Fruit fly (Drosophila melanogaster): ENCODE measurements around the gene Blos3.

Blos3 gene

dm6 chr3L:18822049-18822448 lies 48.0 kb upstream of the Blos3 start (continued):
- no peak for TF ChIP-seq CG12104 (GFP tag; optimal IDR thresholded peaks at IDR 0.05)
- no peak for TF ChIP-seq pb (GFP tag; optimal IDR thresholded peaks at IDR 0.05)
- TF ChIP-seq CG6765 (GFP tag; optimal IDR thresholded peaks at IDR 0.05), result no peak

dm6 chr3L:18822450-18823220 lies 47.4 kb upstream of the Blos3 start, which contains the start of gene Cat:
Gene Cat (plus strand): TSS chr3L:18822604.
- TF ChIP-seq CG12391 (tag; optimal IDR thresholded peaks at IDR 0.05) (peak; percentile 70), ara (GFP tag; IDR thresholded peaks at IDR 0.05) (no peak), ERR (GFP tag; optimal IDR thresholded peaks at IDR 0.05) (no peak), CG3281 (GFP tag; optimal IDR thresholded peaks at IDR 0.05) (peak; percentile 23), CG3995 (GFP tag; optimal IDR thresholded peaks at IDR 0.05) (peak; percentile 38), ro (GFP tag; IDR thresholded peaks at IDR 0.05) (no peak), repo (GFP tag; optimal IDR thresholded peaks at IDR 0.05) (no peak), CG2199 (GFP tag; IDR thresholded peaks at IDR 0.05) (peak; percentile 64; the same call in 1 of the 3 replicates), Sox102F (GFP tag; optimal IDR thresholded peaks at IDR 0.05) (no peak), CG42726 (GFP tag; IDR thresholded peaks at IDR 0.05; ENCODE audit: partially characterized antibody) (peak; percentile 50; the same call in 1 of the 2 replicates), CG2120 (GFP tag; optimal IDR thresholded peaks at IDR 0.05) (peak; percentile 57), danr (GFP tag; IDR thresholded peaks at IDR 0.05) (no peak), lola (GFP tag; optimal IDR thresholded peaks at IDR 0.05) (peak in 2 of 3 experiments; percentile 28 to 37), crc (GFP tag; optimal IDR thresholded peaks at IDR 0.05) (no peak), Deaf1 (tag; optimal IDR thresholded peaks at IDR 0.05) (no peak), usp (GFP tag; optimal IDR thresholded peaks at IDR 0.05) (no peak), CG4854 (GFP tag; optimal IDR thresholded peaks at IDR 0.05) (no peak), Dip3 (GFP tag; optimal IDR thresholded peaks at IDR 0.05) (no peak), CG17328 (GFP tag; IDR thresholded peaks at IDR 0.05) (no peak), BEAF-32 (GFP tag; optimal IDR thresholded peaks at IDR 0.05) (peak; percentile 87), zen2 (GFP tag; IDR thresholded peaks at IDR 0.05; ENCODE audit: partially characterized antibody) (no peak; the same call in 2 of the 3 replicates), lov (optimal IDR thresholded peaks at IDR 0.05) (no peak), lov (GFP tag; IDR thresholded peaks at IDR 0.05) (no peak), CG7928 (GFP tag; optimal IDR thresholded peaks at IDR 0.05) (no peak), CG8089 (GFP tag; optimal IDR thresholded peaks at IDR 0.05) (no peak), twi (tag; optimal IDR thresholded peaks at IDR 0.05) (no peak), CG17612 (GFP tag; IDR thresholded peaks at IDR 0.05) (no peak), CG10321 (GFP tag; IDR thresholded peaks at IDR 0.05) (no peak), ato (GFP tag; IDR thresholded peaks at IDR 0.05; ENCODE audit: partially characterized antibody) (peak; percentile 32; the same call in 1 of the 2 replicates), CG13894 (tag; optimal IDR thresholded peaks at IDR 0.05) (no peak), CG13287 (GFP tag; IDR thresholded peaks at IDR 0.05; ENCODE audit: partially characterized antibody) (peak; percentile 93), Chrac-16 (GFP tag; optimal IDR thresholded peaks at IDR 0.05) (peak; percentile 27), CG2678 (tag; optimal IDR thresholded peaks at IDR 0.05) (peak; percentile 46), Fer2 (tag; optimal IDR thresholded peaks at IDR 0.05) (no peak), tna (GFP tag; IDR thresholded peaks at IDR 0.05; ENCODE audit: partially characterized antibody) (peak; percentile 60; the same call in 1 of the 2 replicates), nmo (GFP tag; optimal IDR thresholded peaks at IDR 0.05) (peak; percentile 45), ac (GFP tag; optimal IDR thresholded peaks at IDR 0.05) (no peak), CG2875 (GFP tag; optimal IDR thresholded peaks at IDR 0.05) (no peak), sd (tag; optimal IDR thresholded peaks at IDR 0.05) (peak; percentile 22), mam (GFP tag; optimal IDR thresholded peaks at IDR 0.05) (no peak), pita (GFP tag; optimal IDR thresholded peaks at IDR 0.05) (no peak), Bgb (GFP tag; IDR thresholded peaks at IDR 0.05; ENCODE audit: partially characterized antibody) (peak; percentile 84), CG1792 (GFP tag; optimal IDR thresholded peaks at IDR 0.05) (no peak), CG3838 (GFP tag; optimal IDR thresholded peaks at IDR 0.05) (no peak)
